Fruit fly (Drosophila melanogaster) whole organism, prepupa: ENCODE data around the gene CG42540.
A peak's percentile ranks its signal among the peaks of the same experiment; 100 is the strongest.

Experiments used
- CG10631 ChIP-seq: fragments of 200-800 bp; sonication (Bioruptor generic); optimal IDR thresholded peaks from 2 replicates; lab custom pipeline; 2016; ENCODE audit warnings: missing biosample characterization, missing genetic modification characterization
- CG10669 ChIP-seq: fragments of 200-800 bp; sonication (Bioruptor generic); optimal IDR thresholded peaks from 3 replicates; lab custom pipeline; 2018; ENCODE audit warnings: missing biosample characterization, mild to moderate bottlenecking, missing genetic modification characterization, moderate library complexity
- CG11294 ChIP-seq: fragments of 200-800 bp; sonication (Bioruptor generic); IDR thresholded peaks from 2 replicates; pipeline ENCODE4 v1.3.6; 2022; ENCODE audit warnings: missing biosample characterization, missing genetic modification characterization
- CG11762 ChIP-seq: fragments of 200-800 bp; sonication (Bioruptor generic); optimal IDR thresholded peaks from 3 replicates; lab custom pipeline; 2016; ENCODE audit warnings: missing biosample characterization, missing genetic modification characterization; ENCODE audit not compliant: insufficient read depth
- CG11902 ChIP-seq: fragments of 200-800 bp; sonication (Bioruptor generic); optimal IDR thresholded peaks from 3 replicates; lab custom pipeline; 2016; ENCODE audit warnings: missing biosample characterization, missing genetic modification characterization
- CG16779 ChIP-seq: fragments of 200-800 bp; sonication (Bioruptor generic); optimal IDR thresholded peaks from 3 replicates; lab custom pipeline; 2017; ENCODE audit warnings: missing biosample characterization, mild to moderate bottlenecking, missing genetic modification characterization
- CG3032 ChIP-seq: fragments of 200-800 bp; optimal IDR thresholded peaks from 2 replicates; lab custom pipeline; 2019; ENCODE audit warnings: missing biosample characterization, mild to moderate bottlenecking, missing genetic modification characterization, moderate library complexity
- CG31627 ChIP-seq: fragments of 200-800 bp; sonication (Bioruptor generic); optimal IDR thresholded peaks from 3 replicates; lab custom pipeline; 2016; ENCODE audit warnings: missing biosample characterization, missing genetic modification characterization
- CG3919 ChIP-seq: fragments of 200-800 bp; sonication (Bioruptor generic); optimal IDR thresholded peaks from 3 replicates; lab custom pipeline; 2016; ENCODE audit warnings: missing biosample characterization, missing genetic modification characterization
- CG6163 ChIP-seq: fragments of 200-800 bp; sonication (Bioruptor generic); IDR thresholded peaks from 3 replicates; pipeline ENCODE4 v1.3.6; 2022; ENCODE audit warnings: missing biosample characterization, missing genetic modification characterization
- CG6808 ChIP-seq: fragments of 200-800 bp; sonication (Bioruptor generic); optimal IDR thresholded peaks from 3 replicates; lab custom pipeline; 2017; ENCODE audit warnings: missing biosample characterization, missing genetic modification characterization, mild to moderate bottlenecking, moderate library complexity, missing genetic modification reagents
- CG6854 ChIP-seq: fragments of 200-800 bp; sonication (Bioruptor generic); optimal IDR thresholded peaks from 2 replicates; lab custom pipeline; 2017; ENCODE audit warnings: missing biosample characterization, mild to moderate bottlenecking, missing genetic modification characterization
- CG7368 ChIP-seq: fragments of 200-800 bp; sonication (Bioruptor generic); optimal IDR thresholded peaks from 3 replicates; lab custom pipeline; 2016; ENCODE audit warnings: missing biosample characterization, missing genetic modification characterization
- CG8119 ChIP-seq: fragments of 200-800 bp; sonication (Bioruptor generic); IDR thresholded peaks from 3 replicates; pipeline ENCODE4 v1.3.6; 2022; ENCODE audit warnings: missing biosample characterization, missing genetic modification characterization
- CG8319 ChIP-seq: fragments of 200-800 bp; sonication (Bioruptor generic); optimal IDR thresholded peaks from 3 replicates; lab custom pipeline; 2016; ENCODE audit warnings: missing biosample characterization, missing genetic modification characterization
- CG8632 ChIP-seq: fragments of 200-800 bp; sonication (Bioruptor generic); optimal IDR thresholded peaks from 3 replicates; lab custom pipeline; 2016; ENCODE audit warnings: missing biosample characterization, missing genetic modification characterization
- CG9139 ChIP-seq: fragments of 200-800 bp; sonication (Bioruptor generic); optimal IDR thresholded peaks from 3 replicates; lab custom pipeline; 2017; ENCODE audit warnings: missing biosample characterization, mild to moderate bottlenecking, missing genetic modification characterization
- Eip78C ChIP-seq: fragments of 200-800 bp; sonication (Bioruptor generic); peaks from one replicate; lab custom pipeline; 2016; ENCODE audit warnings: missing biosample characterization, missing genetic modification characterization
- Ets96B ChIP-seq: fragments of 200-800 bp; optimal IDR thresholded peaks from 2 replicates; lab custom pipeline; 2019; ENCODE audit warnings: missing biosample characterization, mild to moderate bottlenecking, missing genetic modification characterization, moderate library complexity
- Hr38 ChIP-seq: sonication (Bioruptor generic); optimal IDR thresholded peaks from 2 replicates; lab custom pipeline; 2016; ENCODE audit warnings: missing biosample characterization, missing genetic modification characterization
- Hr39 ChIP-seq: fragments of 200-800 bp; sonication (Bioruptor generic); optimal IDR thresholded peaks from 2 replicates; lab custom pipeline; 2016; ENCODE audit warnings: missing biosample characterization, missing genetic modification characterization
- Hr4 ChIP-seq: fragments of 200-800 bp; sonication (Bioruptor generic); optimal IDR thresholded peaks from 3 replicates; lab custom pipeline; 2016; ENCODE audit warnings: missing biosample characterization, missing genetic modification characterization
- Lpt ChIP-seq: fragments of 200-800 bp; sonication (Bioruptor generic); optimal IDR thresholded peaks from 3 replicates; lab custom pipeline; 2016; ENCODE audit warnings: missing biosample characterization, missing genetic modification characterization
- Met ChIP-seq: fragments of 200-800 bp; sonication (Bioruptor generic); optimal IDR thresholded peaks from 3 replicates; lab custom pipeline; 2016; ENCODE audit warnings: missing biosample characterization, missing genetic modification characterization
- OdsH ChIP-seq: fragments of 200-800 bp; sonication (Bioruptor generic); optimal IDR thresholded peaks from 3 replicates; lab custom pipeline; 2016; ENCODE audit warnings: missing biosample characterization, missing genetic modification characterization
- Sox102F ChIP-seq: fragments of 200-800 bp; sonication (Bioruptor generic); optimal IDR thresholded peaks from 2 replicates; lab custom pipeline; 2016; ENCODE audit warnings: missing biosample characterization, mild to moderate bottlenecking, missing genetic modification characterization
- Sox14 ChIP-seq: fragments of 200-800 bp; sonication (Bioruptor generic); optimal IDR thresholded peaks from 3 replicates; lab custom pipeline; 2016; ENCODE audit warnings: missing biosample characterization, missing genetic modification characterization
- Sox15 ChIP-seq: fragments of 200-800 bp; sonication (Bioruptor generic); optimal IDR thresholded peaks from 3 replicates; lab custom pipeline; 2016; ENCODE audit warnings: missing biosample characterization, missing genetic modification characterization
- achi ChIP-seq: fragments of 200-800 bp; sonication (Bioruptor generic); optimal IDR thresholded peaks from 3 replicates; lab custom pipeline; 2016; ENCODE audit warnings: missing biosample characterization, missing genetic modification characterization
- acj6 ChIP-seq: fragments of 200-800 bp; sonication (Bioruptor generic); optimal IDR thresholded peaks from 3 replicates; lab custom pipeline; 2016; ENCODE audit warnings: missing biosample characterization, missing genetic modification characterization
- dsx ChIP-seq: fragments of 200-800 bp; optimal IDR thresholded peaks from 3 replicates; lab custom pipeline; 2019; ENCODE audit warnings: missing biosample characterization, mild to moderate bottlenecking, missing genetic modification characterization, moderate library complexity; ENCODE audit not compliant: poor library complexity, severe bottlenecking
- eg ChIP-seq: fragments of 200-800 bp; sonication (Bioruptor generic); IDR thresholded peaks from 3 replicates; pipeline ENCODE4 v1.3.6; 2022; ENCODE audit warnings: missing biosample characterization, missing genetic modification characterization
- esn ChIP-seq: fragments of 200-800 bp; sonication (Bioruptor generic); optimal IDR thresholded peaks from 2 replicates; lab custom pipeline; 2016; ENCODE audit warnings: missing biosample characterization, mild to moderate bottlenecking, missing genetic modification characterization, moderate library complexity
- fd59A ChIP-seq: fragments of 200-800 bp; sonication (Bioruptor generic); optimal IDR thresholded peaks from 2 replicates; lab custom pipeline; 2017; ENCODE audit warnings: missing biosample characterization, mild to moderate bottlenecking, missing genetic modification characterization, missing genetic modification reagents
- lz ChIP-seq: fragments of 200-800 bp; sonication (Bioruptor generic); optimal IDR thresholded peaks from 3 replicates; lab custom pipeline; 2016; ENCODE audit warnings: missing biosample characterization, missing genetic modification characterization
- pdm3 ChIP-seq: fragments of 200-800 bp; sonication (Bioruptor generic); optimal IDR thresholded peaks from 3 replicates; lab custom pipeline; 2016; ENCODE audit warnings: missing biosample characterization, missing genetic modification characterization
- ss ChIP-seq, 2 experiments: fragments of 200-800 bp; sonication (Bioruptor generic); optimal IDR thresholded peaks; 2 replicates in 1 of 2; 3 replicates in 1 of 2; lab custom pipeline; 2017 to 2018; ENCODE audit warnings: mild to moderate bottlenecking in 2 of 2, missing biosample characterization in 2 of 2, missing genetic modification characterization in 2 of 2, moderate library complexity in 1 of 2
- svp ChIP-seq: fragments of 200-800 bp; sonication (Bioruptor generic); peaks from one replicate; lab custom pipeline; 2016; ENCODE audit warnings: missing biosample characterization, missing genetic modification characterization
- topi ChIP-seq: fragments of 200-800 bp; sonication (Bioruptor generic); optimal IDR thresholded peaks from 3 replicates; lab custom pipeline; 2016; ENCODE audit warnings: missing biosample characterization, missing genetic modification characterization
- vri ChIP-seq: fragments of 200-800 bp; sonication (Bioruptor generic); optimal IDR thresholded peaks from 3 replicates; lab custom pipeline; 2016; ENCODE audit warnings: missing biosample characterization, mild to moderate bottlenecking, missing genetic modification characterization

The CG42540 gene

dm6 chr3L:4551810-4552209 lies 4.1 kb upstream of the CG42540 start:
- no peak for TF ChIP-seq CG11902 (GFP tag; lab: Kevin White, UChicago)
- TF ChIP-seq CG11294 = no peak
- no peak for TF ChIP-seq lz
- no peak for TF ChIP-seq Lpt (GFP tag; lab: Kevin White, UChicago)
- no peak for TF ChIP-seq fd59A
- TF ChIP-seq CG3919 (GFP tag; lab: Kevin White, UChicago) = no peak
- TF ChIP-seq Ets96B (tag; lab: Kevin White, UChicago) = no peak
- no peak for TF ChIP-seq CG11762 (GFP tag; lab: Kevin White, UChicago)
- no peak for TF ChIP-seq CG10669
- TF ChIP-seq ss (GFP tag; optimal IDR thresholded peaks at IDR 0.05; lab: Kevin White, UChicago) = no peak
- no peak for TF ChIP-seq CG7368 (GFP tag; lab: Kevin White, UChicago)
- no peak for TF ChIP-seq CG6163 (GFP tag; lab: Robert Waterston, UW)
- no peak for TF ChIP-seq Hr38 (GFP tag; lab: Kevin White, UChicago)
- TF ChIP-seq CG8632 = no peak
- TF ChIP-seq eg = no peak
- no peak for TF ChIP-seq Sox15 (GFP tag; lab: Kevin White, UChicago)
- TF ChIP-seq, all 60 proteins: peak for 0

dm6 chr3L:4553395-4553794 lies 2.5 kb upstream of the CG42540 start:
- TF ChIP-seq CG3032 (tag; lab: Kevin White, UChicago) (peak; percentile 11), OdsH (no peak), achi (GFP tag; lab: Kevin White, UChicago) (no peak), esn (GFP tag; lab: Kevin White, UChicago) (no peak), CG10631 (GFP tag; lab: Kevin White, UChicago) (no peak), acj6 (GFP tag; lab: Kevin White, UChicago) (no peak), CG8319 (GFP tag; lab: Kevin White, UChicago) (no peak), CG8119 (no peak), Sox14 (GFP tag; lab: Kevin White, UChicago) (peak; percentile 25), CG11902 (GFP tag; lab: Kevin White, UChicago) (no peak), CG16779 (tag; lab: Kevin White, UChicago) (no peak)
- TF ChIP-seq, all 60 proteins: peak for 2

dm6 chr3L:4554216-4554615 lies 1.7 kb upstream of the CG42540 start:
- TF ChIP-seq svp (GFP tag; lab: Kevin White, UChicago) (peak; percentile 44), Lpt (GFP tag; lab: Kevin White, UChicago) (no peak)

dm6 chr3L:4555136-4555535 lies 751 bp upstream of the CG42540 start, which contains the start of gene CG33777:
Gene CG33777, minus strand, starts transcription at chr3L:4555236.
- TF ChIP-seq ss (GFP tag; optimal IDR thresholded peaks at IDR 0.05; lab: Kevin White, UChicago) (no peak), OdsH (no peak), esn (GFP tag; lab: Kevin White, UChicago) (no peak), dsx (GFP tag; lab: Kevin White, UChicago) (no peak), lz (no peak), Sox102F (GFP tag; lab: Kevin White, UChicago) (no peak), svp (GFP tag; lab: Kevin White, UChicago) (no peak), Hr38 (GFP tag; lab: Kevin White, UChicago) (no peak), CG8119 (no peak), pdm3 (GFP tag; lab: Kevin White, UChicago) (no peak), vri (no peak), CG16779 (tag; lab: Kevin White, UChicago) (no peak), topi (no peak), CG11762 (GFP tag; lab: Kevin White, UChicago) (no peak)

dm6 chr3L:4556831-4557355 lies 1.0 kb downstream of the CG42540 start:
- TF ChIP-seq Eip78C (GFP tag; lab: Kevin White, UChicago) = no peak
- TF ChIP-seq CG6854 = no peak
- TF ChIP-seq CG11902 (GFP tag; lab: Kevin White, UChicago) = no peak
- TF ChIP-seq Hr4 (GFP tag; lab: Kevin White, UChicago) = no peak
- TF ChIP-seq Hr39 (GFP tag; lab: Kevin White, UChicago) = no peak
- TF ChIP-seq CG16779 (tag; lab: Kevin White, UChicago) = no peak
- TF ChIP-seq CG6808 (GFP tag; lab: Kevin White, UChicago) = no peak
- no peak for TF ChIP-seq CG3919 (GFP tag; lab: Kevin White, UChicago)
- TF ChIP-seq CG3032 (tag; lab: Kevin White, UChicago) = no peak
- TF ChIP-seq Sox15 (GFP tag; lab: Kevin White, UChicago) = no peak
- TF ChIP-seq CG6163 (GFP tag; lab: Robert Waterston, UW) = no peak
- no peak for TF ChIP-seq Met (GFP tag; lab: Kevin White, UChicago)
- TF ChIP-seq svp (GFP tag; lab: Kevin White, UChicago) = no peak
- TF ChIP-seq achi (GFP tag; lab: Kevin White, UChicago) = no peak
- TF ChIP-seq CG31627 = no peak
- TF ChIP-seq CG9139 (GFP tag; lab: Kevin White, UChicago) = no peak
- TF ChIP-seq CG8319 (GFP tag; lab: Kevin White, UChicago) = no peak
